Worm (Caenorhabditis elegans) whole organism, L1 larva: ENCODE measurements around the gene ZC412.5.

ENCODE experiments used
- C04F5.9 ChIP-seq: sonication (generic microtip); optimal IDR thresholded peaks from 2 replicates; lab custom pipeline; 2016; ENCODE audit warnings: missing genetic modification characterization, missing compliant biosample characterization
- C16A3.4 ChIP-seq: fragments of 150-350 bp; optimal IDR thresholded peaks from 2 replicates; lab custom pipeline; 2014; ENCODE audit warnings: missing biosample characterization, missing genetic modification characterization
- aha-1 ChIP-seq: fragments of 150-350 bp; optimal IDR thresholded peaks from 2 replicates; lab custom pipeline; 2014; ENCODE audit warnings: missing biosample characterization, missing genetic modification characterization
- alr-1 ChIP-seq: fragments of 200-800 bp; sonication (Bioruptor generic); optimal IDR thresholded peaks from 2 replicates; lab custom pipeline; 2018; ENCODE audit warnings: borderline replicate concordance, mild to moderate bottlenecking, missing genetic modification characterization, missing compliant biosample characterization
- aly-2 ChIP-seq: fragments of 150-350 bp; optimal IDR thresholded peaks from 2 replicates; lab custom pipeline; 2014; ENCODE audit warnings: missing biosample characterization, missing genetic modification characterization
- ama-1 ChIP-seq: fragments of 150-350 bp; optimal IDR thresholded peaks from 2 replicates; lab custom pipeline; 2014
- blmp-1 ChIP-seq: fragments of 150-350 bp; optimal IDR thresholded peaks from 2 replicates; lab custom pipeline; 2014; ENCODE audit warnings: missing biosample characterization, missing genetic modification characterization
- ceh-8 ChIP-seq: fragments of 200-800 bp; sonication (Bioruptor generic); optimal IDR thresholded peaks from 2 replicates; lab custom pipeline; 2018; ENCODE audit warnings: mild to moderate bottlenecking, missing genetic modification characterization, moderate library complexity, missing compliant biosample characterization
- ceh-82 ChIP-seq, 3 experiments: fragments of 150-350 bp in 1 of 3; sonication (generic microtip) in 2 of 3; optimal IDR thresholded peaks; 2 replicates each; lab custom pipeline; 2014 to 2017; ENCODE audit warnings: missing biosample characterization in 3 of 3, missing genetic modification characterization in 3 of 3
- ceh-88 ChIP-seq: fragments of 200-800 bp; sonication (Bioruptor generic); IDR thresholded peaks from 2 replicates; pipeline ENCODE4 v1.3.6; 2022; ENCODE audit warnings: missing genetic modification characterization, missing compliant biosample characterization
- ceh-90 ChIP-seq: sonication (generic microtip); optimal IDR thresholded peaks from 2 replicates; lab custom pipeline; 2016; ENCODE audit warnings: missing genetic modification characterization, missing compliant biosample characterization
- ces-1 ChIP-seq: fragments of 150-350 bp; optimal IDR thresholded peaks from 2 replicates; lab custom pipeline; 2014; ENCODE audit warnings: missing biosample characterization, missing genetic modification reagents, missing genetic modification characterization
- dsc-1 ChIP-seq: sonication (generic microtip); optimal IDR thresholded peaks from 2 replicates; lab custom pipeline; 2016; ENCODE audit warnings: mild to moderate bottlenecking, missing genetic modification characterization, missing compliant biosample characterization
- efl-3 ChIP-seq: fragments of 200-800 bp; sonication (Bioruptor generic); optimal IDR thresholded peaks from 2 replicates; lab custom pipeline; 2018; ENCODE audit warnings: mild to moderate bottlenecking, missing genetic modification characterization, missing compliant biosample characterization
- egl-13 ChIP-seq: sonication (generic microtip); optimal IDR thresholded peaks from 2 replicates; lab custom pipeline; 2016; ENCODE audit warnings: missing genotype, missing genetic modification reagents, missing genetic modification characterization, missing compliant biosample characterization
- egl-27 ChIP-seq, 2 experiments: fragments of 150-350 bp in 1 of 2; sonication (generic microtip); optimal IDR thresholded peaks; 3 replicates each; lab custom pipeline; 2017 to 2018; ENCODE audit warnings: missing biosample characterization in 2 of 2, missing genetic modification characterization in 2 of 2, missing genetic modification reagents in 2 of 2
- elt-2 ChIP-seq: sonication (generic microtip); optimal IDR thresholded peaks from 2 replicates; lab custom pipeline; 2016; ENCODE audit warnings: missing genetic modification characterization, mild to moderate bottlenecking, inconsistent platforms, missing compliant biosample characterization, missing genetic modification reagents
- ets-5 ChIP-seq: fragments of 200-800 bp; sonication (Bioruptor generic); IDR thresholded peaks from 2 replicates; pipeline ENCODE4 v1.3.6; 2022; ENCODE audit warnings: missing genetic modification characterization, missing compliant biosample characterization
- fkh-10 ChIP-seq: sonication (generic microtip); optimal IDR thresholded peaks from 2 replicates; lab custom pipeline; 2017; ENCODE audit warnings: missing biosample characterization, missing genetic modification reagents, missing genetic modification characterization
- fkh-8 ChIP-seq: sonication (generic microtip); optimal IDR thresholded peaks from 2 replicates; lab custom pipeline; 2016; ENCODE audit warnings: mild to moderate bottlenecking, missing genetic modification characterization, missing compliant biosample characterization
- grh-1 ChIP-seq: fragments of 200-800 bp; sonication (Bioruptor generic); IDR thresholded peaks from 2 replicates; pipeline ENCODE4 v1.3.6; 2022; ENCODE audit warnings: missing genetic modification reagents, missing genetic modification characterization, missing compliant biosample characterization
- hlh-17 ChIP-seq: fragments of 200-800 bp; sonication (Bioruptor generic); optimal IDR thresholded peaks from 2 replicates; lab custom pipeline; 2018; ENCODE audit warnings: missing genetic modification characterization, mild to moderate bottlenecking, missing compliant biosample characterization, moderate library complexity, borderline replicate concordance
- hlh-4 ChIP-seq: sonication (generic microtip); optimal IDR thresholded peaks from 2 replicates; lab custom pipeline; 2016; ENCODE audit warnings: mild to moderate bottlenecking, missing genetic modification characterization, missing compliant biosample characterization
- hpl-2 ChIP-seq: fragments of 150-350 bp; optimal IDR thresholded peaks from 2 replicates; lab custom pipeline; 2014; ENCODE audit warnings: missing biosample characterization, missing genetic modification reagents, missing genetic modification characterization
- irx-1 ChIP-seq: sonication (generic microtip); optimal IDR thresholded peaks from 2 replicates; lab custom pipeline; 2016; ENCODE audit warnings: missing genetic modification characterization, missing compliant biosample characterization
- isw-1 ChIP-seq: fragments of 200-800 bp; sonication (Bioruptor generic); IDR thresholded peaks from 2 replicates; pipeline ENCODE4 v1.3.6; 2022; ENCODE audit warnings: missing genetic modification characterization, missing compliant biosample characterization
- jun-1 ChIP-seq: fragments of 150-350 bp; optimal IDR thresholded peaks from 2 replicates; lab custom pipeline; 2014; ENCODE audit warnings: missing biosample characterization, missing genetic modification reagents, missing genetic modification characterization
- lin-13 ChIP-seq: fragments of 150-350 bp; optimal IDR thresholded peaks from 2 replicates; lab custom pipeline; 2014; ENCODE audit warnings: missing biosample characterization, missing genetic modification reagents, missing genetic modification characterization
- lin-15B ChIP-seq: fragments of 150-350 bp; sonication (generic microtip); optimal IDR thresholded peaks from 3 replicates; lab custom pipeline; 2014; ENCODE audit warnings: missing biosample characterization, missing genetic modification characterization
- lin-35 ChIP-seq, 2 experiments: fragments of 150-350 bp; optimal IDR thresholded peaks; 2 replicates each; lab custom pipeline; 2014; ENCODE audit warnings: missing biosample characterization in 2 of 2, missing genetic modification characterization in 2 of 2, missing genetic modification reagents in 2 of 2
- lin-39 ChIP-seq: fragments of 150-350 bp; optimal IDR thresholded peaks from 2 replicates; lab custom pipeline; 2014; ENCODE audit warnings: missing biosample characterization, missing genetic modification reagents, missing genetic modification characterization
- lir-3 ChIP-seq: sonication (generic microtip); optimal IDR thresholded peaks from 2 replicates; lab custom pipeline; 2016; ENCODE audit warnings: mild to moderate bottlenecking, missing genetic modification characterization, moderate library complexity, missing compliant biosample characterization; ENCODE audit not compliant: poor library complexity
- mab-9 ChIP-seq: fragments of 200-800 bp; sonication (Bioruptor generic); IDR thresholded peaks from 2 replicates; pipeline ENCODE4 v1.3.6; 2022; ENCODE audit warnings: missing genetic modification reagents, missing genetic modification characterization, missing compliant biosample characterization
- mep-1 ChIP-seq: fragments of 150-350 bp; optimal IDR thresholded peaks from 2 replicates; lab custom pipeline; 2014; ENCODE audit warnings: missing biosample characterization, missing genetic modification characterization
- nhr-11 ChIP-seq: fragments of 150-350 bp; optimal IDR thresholded peaks from 2 replicates; lab custom pipeline; 2014; ENCODE audit warnings: missing biosample characterization, missing genetic modification characterization
- nhr-12 ChIP-seq: sonication (generic microtip); optimal IDR thresholded peaks from 2 replicates; lab custom pipeline; 2017; ENCODE audit warnings: missing biosample characterization, missing genetic modification characterization
- nhr-19 ChIP-seq: fragments of 200-800 bp; sonication (Bioruptor generic); conservative IDR thresholded peaks from 2 replicates; pipeline ENCODE4 v1.3.6; 2022; ENCODE audit warnings: missing genetic modification characterization, missing compliant biosample characterization
- nhr-71 ChIP-seq: sonication (generic microtip); optimal IDR thresholded peaks from 2 replicates; lab custom pipeline; 2016; ENCODE audit warnings: mild to moderate bottlenecking, missing genetic modification characterization, moderate library complexity, missing compliant biosample characterization
- nhr-76 ChIP-seq: sonication (generic microtip); optimal IDR thresholded peaks from 2 replicates; lab custom pipeline; 2017; ENCODE audit warnings: missing biosample characterization, missing genetic modification characterization
- nhr-77 ChIP-seq: fragments of 150-350 bp; optimal IDR thresholded peaks from 2 replicates; lab custom pipeline; 2014; ENCODE audit warnings: missing biosample characterization, missing genetic modification characterization
- pag-3 ChIP-seq: sonication (generic microtip); optimal IDR thresholded peaks from 2 replicates; lab custom pipeline; 2017; ENCODE audit warnings: missing genetic modification characterization, mild to moderate bottlenecking, missing compliant biosample characterization, antibody characterized with exemption, borderline replicate concordance; ENCODE audit not compliant: insufficient read depth
- rnt-1 ChIP-seq: sonication (generic microtip); optimal IDR thresholded peaks from 2 replicates; lab custom pipeline; 2016; ENCODE audit warnings: mild to moderate bottlenecking, missing genetic modification characterization, moderate library complexity, missing compliant biosample characterization
- skn-1 ChIP-seq: fragments of 150-350 bp; optimal IDR thresholded peaks from 2 replicates; lab custom pipeline; 2014; ENCODE audit warnings: missing biosample characterization, missing genetic modification characterization
- snpc-4 ChIP-seq: fragments of 150-350 bp; optimal IDR thresholded peaks from 2 replicates; lab custom pipeline; 2014; ENCODE audit warnings: missing biosample characterization, missing genetic modification characterization
- snu-23 ChIP-seq: sonication (generic microtip); optimal IDR thresholded peaks from 2 replicates; lab custom pipeline; 2016; ENCODE audit warnings: missing genetic modification characterization, missing compliant biosample characterization
- sox-4 ChIP-seq: sonication (generic microtip); optimal IDR thresholded peaks from 2 replicates; lab custom pipeline; 2016; ENCODE audit warnings: missing genetic modification characterization, missing compliant biosample characterization
- sup-37 ChIP-seq: fragments of 200-800 bp; sonication (Bioruptor generic); optimal IDR thresholded peaks from 2 replicates; lab custom pipeline; 2018; ENCODE audit warnings: mild to moderate bottlenecking, missing genetic modification characterization, missing compliant biosample characterization
- swsn-7 ChIP-seq: sonication (generic microtip); optimal IDR thresholded peaks from 2 replicates; lab custom pipeline; 2016; ENCODE audit warnings: missing genetic modification characterization, missing compliant biosample characterization
- tbx-2 ChIP-seq: sonication (generic microtip); optimal IDR thresholded peaks from 2 replicates; lab custom pipeline; 2016; ENCODE audit warnings: missing genetic modification characterization, missing compliant biosample characterization
- tlp-1 ChIP-seq: fragments of 150-350 bp; optimal IDR thresholded peaks from 2 replicates; lab custom pipeline; 2014; ENCODE audit warnings: missing biosample characterization, missing genetic modification characterization
- unc-130 ChIP-seq: fragments of 150-350 bp; optimal IDR thresholded peaks from 2 replicates; lab custom pipeline; 2017; ENCODE audit warnings: missing biosample characterization, missing genetic modification characterization, inconsistent platforms
- unc-30 ChIP-seq: sonication (generic microtip); optimal IDR thresholded peaks from 2 replicates; lab custom pipeline; 2017; ENCODE audit warnings: missing biosample characterization, missing genetic modification characterization
- unc-62 ChIP-seq: fragments of 150-350 bp; optimal IDR thresholded peaks from 2 replicates; lab custom pipeline; 2014; ENCODE audit warnings: missing biosample characterization, missing genetic modification reagents, missing genetic modification characterization
- zag-1 ChIP-seq: fragments of 150-350 bp; optimal IDR thresholded peaks from 2 replicates; lab custom pipeline; 2014; ENCODE audit warnings: missing biosample characterization, missing genetic modification characterization

Gene ZC412.5

DNA sequence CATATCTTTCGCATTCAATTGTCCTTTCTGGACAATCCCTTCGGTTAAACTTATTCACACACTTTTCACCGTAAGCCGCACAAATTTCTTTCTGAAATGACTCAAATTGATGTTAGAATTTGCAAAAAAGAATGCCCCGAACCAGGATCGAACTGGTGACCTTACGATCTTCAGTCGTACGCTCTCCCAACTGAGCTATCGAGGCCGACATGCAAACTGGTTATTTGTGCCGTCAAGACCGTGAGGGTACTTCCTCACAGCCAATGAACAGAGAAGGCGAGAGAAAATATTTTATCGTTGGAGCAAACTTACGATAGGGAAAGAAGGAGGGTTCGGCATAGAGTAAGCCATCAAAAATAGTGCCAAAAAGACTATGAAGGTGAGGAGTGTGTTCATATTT lies 986 bp upstream of the ZC412.5 start (continued):
- TF ChIP-seq nhr-71 (tag; lab: Kevin White, UChicago) (peak; percentile 61), ama-1 (lab: Kevin White, UChicago) (no peak), ceh-8 (GFP tag; lab: Kevin White, UChicago) (no peak), zag-1 (tag; lab: Kevin White, UChicago) (no peak), nhr-76 (tag; lab: Kevin White, UChicago) (peak; percentile 19), mep-1 (peak; percentile 62), unc-62 (GFP tag; lab: Kevin White, UChicago) (no peak), C16A3.4 (tag; lab: Kevin White, UChicago) (peak; percentile 50), nhr-11 (tag; lab: Kevin White, UChicago) (no peak), hlh-17 (no peak), lin-13 (GFP tag; lab: Kevin White, UChicago) (no peak), snu-23 (GFP tag; lab: Kevin White, UChicago) (peak; percentile 69), ces-1 (no peak), alr-1 (tag; lab: Kevin White, UChicago) (no peak), isw-1 (GFP tag; lab: Robert Waterston, UW) (no peak), ceh-82 (tag; optimal IDR thresholded peaks at IDR 0.05; lab: Kevin White, UChicago) (peak in 2 of 3 experiments; percentile 12 to 28), snpc-4 (peak; percentile 96), fkh-8 (no peak), aha-1 (no peak), lin-35 (GFP tag; optimal IDR thresholded peaks at IDR 0.05; lab: Kevin White, UChicago) (peak; percentile 39 to 70), ets-5 (GFP tag; lab: Robert Waterston, UW) (no peak), grh-1 (GFP tag; lab: Robert Waterston, UW) (peak; percentile 48; the same call in 1 of the 2 replicates), lir-3 (no peak), swsn-7 (peak; percentile 56), C04F5.9 (tag; lab: Kevin White, UChicago) (no peak), jun-1 (tag; lab: Kevin White, UChicago) (no peak), nhr-12 (tag; lab: Kevin White, UChicago) (no peak), efl-3 (no peak), ceh-90 (no peak), unc-130 (tag; lab: Kevin White, UChicago) (peak; percentile 8), hpl-2 (GFP tag; lab: Kevin White, UChicago) (no peak), rnt-1 (peak; percentile 79), blmp-1 (no peak), aly-2 (tag; lab: Kevin White, UChicago) (no peak), sox-4 (tag; lab: Kevin White, UChicago) (no peak), skn-1 (tag; lab: Kevin White, UChicago) (no peak), unc-30 (tag; lab: Kevin White, UChicago) (no peak), irx-1 (tag; lab: Kevin White, UChicago) (no peak), tbx-2 (tag; lab: Kevin White, UChicago) (peak; percentile 21), sup-37 (GFP tag; lab: Kevin White, UChicago) (no peak), dsc-1 (tag; lab: Kevin White, UChicago) (peak; percentile 44), lin-15B (no peak), lin-39 (tag; lab: Kevin White, UChicago) (no peak), nhr-77 (tag; lab: Kevin White, UChicago) (peak; percentile 46), nhr-19 (GFP tag; lab: Robert Waterston, UW) (peak; percentile 55), ceh-88 (GFP tag; lab: Robert Waterston, UW) (no peak), mab-9 (GFP tag; lab: Robert Waterston, UW) (no peak), fkh-10 (GFP tag; lab: Kevin White, UChicago) (no peak), tlp-1 (tag; lab: Kevin White, UChicago) (no peak), egl-27 (tag; optimal IDR thresholded peaks at IDR 0.05; lab: Kevin White, UChicago) (no peak), hlh-4 (no peak), elt-2 (tag; lab: Kevin White, UChicago) (peak; percentile 20), egl-13 (tag; lab: Kevin White, UChicago) (no peak), pag-3 (tag; lab: Kevin White, UChicago) (no peak)
